Worm (Caenorhabditis elegans): ENCODE data around the gene grd-4.
A peak's percentile ranks its signal among the peaks of the same experiment; 100 is the strongest.

grd-4 gene

ce11 chrX:8473468-8473867 lies 27.6 kb upstream of the grd-4 start (continued):
- TF ChIP-seq hsf-1 (GFP tag; IDR thresholded peaks at IDR 0.05): no peak
- TF ChIP-seq chd-7 (tag; optimal IDR thresholded peaks at IDR 0.05): no peak
- TF ChIP-seq lin-40 (tag; optimal IDR thresholded peaks at IDR 0.05): peak; percentile 5
- TF ChIP-seq zim-3 (tag; optimal IDR thresholded peaks at IDR 0.05): no peak

- peak; percentile 21 for TF ChIP-seq chd-7 (tag; optimal IDR thresholded peaks at IDR 0.05)
- TF ChIP-seq dox-1 (GFP tag; IDR thresholded peaks at IDR 0.05): no peak
- TF ChIP-seq sea-2 (GFP tag; IDR thresholded peaks at IDR 0.05): no peak
- TF ChIP-seq F22D6.2 (tag; optimal IDR thresholded peaks at IDR 0.05): peak; percentile 57
- TF ChIP-seq C06A6.2 (GFP tag; conservative IDR thresholded peaks at IDR 0.05): peak; percentile 60; the same call in 1 of the 2 replicates
- no peak for TF ChIP-seq akir-1 (GFP tag; optimal IDR thresholded peaks at IDR 0.05)
- peak; percentile 87 for TF ChIP-seq somi-1 (GFP tag; optimal IDR thresholded peaks at IDR 0.05)
- TF ChIP-seq nhr-80 (tag; optimal IDR thresholded peaks at IDR 0.05): peak; percentile 10
- no peak for TF ChIP-seq xnd-1 (tag; optimal IDR thresholded peaks at IDR 0.05)
- TF ChIP-seq sptf-2 (GFP tag; optimal IDR thresholded peaks at IDR 0.05): no peak
- TF ChIP-seq ztf-26 (tag; optimal IDR thresholded peaks at IDR 0.05): peak; percentile 81
- peak; percentile 70 for TF ChIP-seq lin-40 (tag; optimal IDR thresholded peaks at IDR 0.05)
- TF ChIP-seq ZK185.1 (tag; optimal IDR thresholded peaks at IDR 0.05; ENCODE audit: poor library complexity, severe bottlenecking): peak; percentile 36
- TF ChIP-seq nfyb-1 (GFP tag; IDR thresholded peaks at IDR 0.05): 0 out of 2 replicates have a peak, but pooled peaks have one; percentile 9
- TF ChIP-seq atf-7 (tag; optimal IDR thresholded peaks at IDR 0.05): peak; percentile 44
These were observed 25.9 kb upstream of the grd-4 start for ce11 chrX:8475142-8475541.

- TF ChIP-seq xnd-1 (tag; optimal IDR thresholded peaks at IDR 0.05): no peak
- TF ChIP-seq C17E4.6 (GFP tag; IDR thresholded peaks at IDR 0.05): no peak
- TF ChIP-seq hlh-12 (tag; optimal IDR thresholded peaks at IDR 0.05): no peak
- TF ChIP-seq ama-1 (optimal IDR thresholded peaks at IDR 0.05): peak; percentile 13
- TF ChIP-seq ama-1 (GFP tag; optimal IDR thresholded peaks at IDR 0.05): no peak
- TF ChIP-seq lin-40 (tag; optimal IDR thresholded peaks at IDR 0.05): no peak
- TF ChIP-seq F37B4.10 (GFP tag; IDR thresholded peaks at IDR 0.05): no peak
- TF ChIP-seq cebp-2 (GFP tag; IDR thresholded peaks at IDR 0.05): no peak
These were observed 25.2 kb upstream of the grd-4 start, which contains the start of gene nhr-14 for ce11 chrX:8475759-8476228. nhr-14 (minus strand) TSS chrX:8476178.

ce11 chrX:8476308-8476707 lies 24.7 kb upstream of the grd-4 start:
- TF ChIP-seq xnd-1 (tag; optimal IDR thresholded peaks at IDR 0.05) (no peak), dox-1 (GFP tag; IDR thresholded peaks at IDR 0.05) (0 out of 2 replicates have a peak, but pooled peaks have one; percentile 13), tbx-9 (tag; optimal IDR thresholded peaks at IDR 0.05; ENCODE audit: borderline replicate concordance) (no peak), T26A5.8 (tag; optimal IDR thresholded peaks at IDR 0.05) (no peak), ceh-40 (GFP tag; IDR thresholded peaks at IDR 0.05) (no peak), mxl-1 (tag; optimal IDR thresholded peaks at IDR 0.05) (no peak), Y95B8A.8 (GFP tag; IDR thresholded peaks at IDR 0.05) (no peak), ztf-26 (tag; optimal IDR thresholded peaks at IDR 0.05) (peak; percentile 7), akir-1 (GFP tag; optimal IDR thresholded peaks at IDR 0.05) (no peak), Y67H2A.10 (GFP tag; conservative IDR thresholded peaks at IDR 0.05) (no peak), sptf-2 (GFP tag; optimal IDR thresholded peaks at IDR 0.05) (no peak), mes-4 (tag; optimal IDR thresholded peaks at IDR 0.05) (no peak), zfh-2 (GFP tag; conservative IDR thresholded peaks at IDR 0.05) (0 out of 2 replicates have a peak, but pooled peaks have one; percentile 24), lin-54 (GFP tag; optimal IDR thresholded peaks at IDR 0.05) (no peak), nhr-120 (GFP tag; IDR thresholded peaks at IDR 0.05) (no peak), attf-6 (GFP tag; IDR thresholded peaks at IDR 0.05) (no peak), him-1 (tag; optimal IDR thresholded peaks at IDR 0.05) (no peak), nhr-90 (tag; optimal IDR thresholded peaks at IDR 0.05) (no peak), ceh-91 (GFP tag; IDR thresholded peaks at IDR 0.05) (no peak), let-526 (GFP tag; IDR thresholded peaks at IDR 0.05) (no peak), ztf-28 (GFP tag; IDR thresholded peaks at IDR 0.05) (no peak), fkh-3 (tag; optimal IDR thresholded peaks at IDR 0.05) (no peak), ceh-27 (GFP tag; optimal IDR thresholded peaks at IDR 0.05) (peak; percentile 54), F57C9.4 (tag; optimal IDR thresholded peaks at IDR 0.05) (no peak), nfya-2 (GFP tag; IDR thresholded peaks at IDR 0.05) (no peak), repo-1 (tag; optimal IDR thresholded peaks at IDR 0.05) (no peak), ztf-6 (GFP tag; IDR thresholded peaks at IDR 0.05) (0 out of 2 replicates have a peak, but pooled peaks have one; percentile 34), madf-6 (GFP tag; IDR thresholded peaks at IDR 0.05) (no peak)

Measured in whole organism, young adult.